Fruit fly (Drosophila melanogaster) whole organism, embryonic: ENCODE results near the gene CG5273.
A peak's percentile ranks its signal among the peaks of the same experiment; 100 is the strongest.

Source experiments
- Awh ChIP-seq: fragments of 200-800 bp; sonication (Bioruptor generic); IDR thresholded peaks from 2 replicates; pipeline ENCODE4, ENCODE4 v1.3.6; 2022; ENCODE audit warnings: missing biosample characterization, missing genetic modification characterization
- CG10274 ChIP-seq: fragments of 200-800 bp; sonication (Bioruptor generic); optimal IDR thresholded peaks from 3 replicates; lab custom pipeline; 2017; ENCODE audit warnings: missing biosample characterization, mild to moderate bottlenecking, missing genetic modification characterization
- CG10543 ChIP-seq: fragments of 200-800 bp; sonication (Bioruptor generic); optimal IDR thresholded peaks from 3 replicates; lab custom pipeline; 2017; ENCODE audit warnings: missing biosample characterization, mild to moderate bottlenecking, missing genetic modification characterization, moderate library complexity
- CG10654 ChIP-seq: fragments of 200-800 bp; sonication (Bioruptor generic); optimal IDR thresholded peaks from 2 replicates; lab custom pipeline; 2016; ENCODE audit warnings: missing biosample characterization, missing genetic modification characterization
- CG11093 ChIP-seq: fragments of 200-800 bp; sonication (Bioruptor generic); IDR thresholded peaks from 3 replicates; pipeline ENCODE4 v1.3.6; 2022; ENCODE audit warnings: missing biosample characterization, missing genetic modification characterization
- CG12659 ChIP-seq: fragments of 200-800 bp; sonication (Bioruptor generic); optimal IDR thresholded peaks from 3 replicates; lab custom pipeline; 2017; ENCODE audit warnings: mild to moderate bottlenecking, missing biosample characterization, missing genetic modification reagents, missing genetic modification characterization
- CG15514 ChIP-seq: fragments of 200-800 bp; sonication (Bioruptor generic); optimal IDR thresholded peaks from 3 replicates; lab custom pipeline; 2017; ENCODE audit warnings: missing biosample characterization, missing genetic modification characterization, mild to moderate bottlenecking, moderate library complexity, missing genetic modification reagents
- CG15601 ChIP-seq: fragments of 200-800 bp; sonication (Bioruptor generic); optimal IDR thresholded peaks from 3 replicates; lab custom pipeline; 2019; ENCODE audit warnings: missing biosample characterization, mild to moderate bottlenecking, missing genetic modification characterization, moderate library complexity
- CG1603 ChIP-seq: fragments of 200-800 bp; sonication (Bioruptor generic); optimal IDR thresholded peaks from 2 replicates; lab custom pipeline; 2019; ENCODE audit warnings: missing biosample characterization, mild to moderate bottlenecking, missing genetic modification characterization, moderate library complexity
- CG1832 ChIP-seq: fragments of 200-800 bp; sonication (Bioruptor generic); optimal IDR thresholded peaks from 2 replicates; lab custom pipeline; 2017; ENCODE audit warnings: missing biosample characterization, mild to moderate bottlenecking, missing genetic modification characterization, inconsistent platforms
- CG18476 ChIP-seq: fragments of 200-800 bp; sonication (Bioruptor generic); optimal IDR thresholded peaks from 2 replicates; lab custom pipeline; 2016; ENCODE audit warnings: missing biosample characterization, mild to moderate bottlenecking, missing genetic modification characterization
- CG2199 ChIP-seq: fragments of 200-800 bp; sonication (Bioruptor generic); IDR thresholded peaks from 3 replicates; pipeline ENCODE4 v1.3.6; 2022; ENCODE audit warnings: missing biosample characterization, missing genetic modification characterization
- CG3065 ChIP-seq: fragments of 200-800 bp; sonication (Bioruptor generic); optimal IDR thresholded peaks from 2 replicates; lab custom pipeline; 2016; ENCODE audit warnings: missing biosample characterization, missing genetic modification characterization
- CG31365 ChIP-seq: fragments of 200-800 bp; sonication (Bioruptor generic); optimal IDR thresholded peaks from 2 replicates; lab custom pipeline; 2018; ENCODE audit warnings: missing biosample characterization, mild to moderate bottlenecking, missing genetic modification characterization
- CG3281 ChIP-seq: fragments of 200-800 bp; sonication (Bioruptor generic); optimal IDR thresholded peaks from 3 replicates; lab custom pipeline; 2017; ENCODE audit warnings: missing biosample characterization, mild to moderate bottlenecking, missing genetic modification characterization
- CG34224 ChIP-seq: fragments of 200-800 bp; sonication (Bioruptor generic); IDR thresholded peaks from 3 replicates; pipeline ENCODE4 v1.3.6; 2022; ENCODE audit warnings: missing biosample characterization, missing genetic modification characterization; ENCODE audit not compliant: partially characterized antibody
- CG4328 ChIP-seq: fragments of 200-800 bp; sonication (Bioruptor generic); optimal IDR thresholded peaks from 3 replicates; lab custom pipeline; 2017; ENCODE audit warnings: missing biosample characterization, missing genetic modification reagents, missing genetic modification characterization
- CG4617 ChIP-seq: fragments of 200-800 bp; sonication (Bioruptor generic); optimal IDR thresholded peaks from 3 replicates; lab custom pipeline; 2016; ENCODE audit warnings: missing biosample characterization, missing genetic modification characterization, borderline replicate concordance
- CG7786 ChIP-seq: fragments of 200-800 bp; sonication (Bioruptor generic); optimal IDR thresholded peaks from 2 replicates; lab custom pipeline; 2016; ENCODE audit warnings: missing biosample characterization, missing genetic modification characterization
- CG9797 ChIP-seq: fragments of 200-800 bp; sonication (Bioruptor generic); optimal IDR thresholded peaks from 3 replicates; lab custom pipeline; 2018; ENCODE audit warnings: missing biosample characterization, mild to moderate bottlenecking, missing genetic modification characterization
- Fer2 ChIP-seq: fragments of 200-800 bp; sonication (Bioruptor generic); optimal IDR thresholded peaks from 2 replicates; lab custom pipeline; 2018; ENCODE audit warnings: missing biosample characterization, mild to moderate bottlenecking, missing genetic modification characterization, moderate library complexity
- GATAe ChIP-seq: fragments of 200-800 bp; sonication (Bioruptor generic); conservative IDR thresholded peaks from 2 replicates; pipeline ENCODE4 v1.3.6; 2022; ENCODE audit warnings: missing biosample characterization, missing genetic modification characterization
- Gug ChIP-seq: fragments of 200-800 bp; sonication (Bioruptor generic); IDR thresholded peaks from 4 replicates; pipeline ENCODE4 v1.3.6; 2022; ENCODE audit warnings: missing biosample characterization, missing genetic modification characterization
- H15 ChIP-seq: fragments of 200-800 bp; sonication (Bioruptor generic); IDR thresholded peaks from 3 replicates; pipeline ENCODE4 v1.3.6; 2022; ENCODE audit warnings: missing biosample characterization, missing genetic modification characterization
- Jarid2 ChIP-seq: fragments of 200-800 bp; sonication (Bioruptor generic); optimal IDR thresholded peaks from 3 replicates; lab custom pipeline; 2017; ENCODE audit warnings: mild to moderate bottlenecking, missing biosample characterization, missing genetic modification reagents, missing genetic modification characterization
- Optix ChIP-seq: fragments of 200-800 bp; sonication (Bioruptor generic); IDR thresholded peaks from 3 replicates; pipeline ENCODE4 v1.3.6; 2022; ENCODE audit warnings: missing biosample characterization, missing genetic modification characterization
- Six4 ChIP-seq: fragments of 200-800 bp; sonication (Bioruptor generic); optimal IDR thresholded peaks from 2 replicates; lab custom pipeline; 2016; ENCODE audit warnings: missing biosample characterization, missing genetic modification characterization
- Ssrp ChIP-seq: fragments of 200-800 bp; sonication (Bioruptor generic); optimal IDR thresholded peaks from 2 replicates; lab custom pipeline; 2018; ENCODE audit warnings: missing biosample characterization, mild to moderate bottlenecking, missing genetic modification characterization, moderate library complexity
- ase ChIP-seq: fragments of 200-800 bp; sonication (Bioruptor generic); IDR thresholded peaks from 3 replicates; pipeline ENCODE4 v1.3.6; 2022; ENCODE audit warnings: missing biosample characterization, missing genetic modification characterization
- az2 ChIP-seq: fragments of 200-800 bp; sonication (Bioruptor generic); optimal IDR thresholded peaks from 3 replicates; lab custom pipeline; 2016; ENCODE audit warnings: missing biosample characterization, missing genetic modification characterization
- cato ChIP-seq: fragments of 200-800 bp; sonication (Bioruptor generic); optimal IDR thresholded peaks from 2 replicates; lab custom pipeline; 2016; ENCODE audit warnings: missing biosample characterization, missing genetic modification characterization, borderline replicate concordance
- chinmo ChIP-seq: fragments of 200-800 bp; sonication (Bioruptor generic); IDR thresholded peaks from 4 replicates; pipeline ENCODE4 v1.3.6; 2022; ENCODE audit warnings: missing biosample characterization, missing genetic modification characterization; ENCODE audit not compliant: partially characterized antibody
- ci ChIP-seq: fragments of 200-800 bp; sonication (Bioruptor generic); IDR thresholded peaks from 3 replicates; pipeline ENCODE4 v1.3.6; 2022; ENCODE audit warnings: missing biosample characterization, missing genetic modification characterization
- crc ChIP-seq: fragments of 200-800 bp; sonication (Bioruptor generic); optimal IDR thresholded peaks from 2 replicates; lab custom pipeline; 2016; ENCODE audit warnings: missing biosample characterization, missing genetic modification characterization
- crol ChIP-seq: fragments of 200-800 bp; sonication (Bioruptor generic); IDR thresholded peaks from 2 replicates; pipeline ENCODE4 v1.3.6; 2022; ENCODE audit warnings: missing biosample characterization, missing genetic modification characterization
- crp ChIP-seq, 2 experiments: fragments of 200-800 bp; sonication (Bioruptor generic); optimal IDR thresholded peaks; 2 replicates in 1 of 2; 3 replicates in 1 of 2; lab custom pipeline; 2017; ENCODE audit warnings: missing biosample characterization in 2 of 2, missing genetic modification characterization in 2 of 2, mild to moderate bottlenecking in 1 of 2, moderate library complexity in 1 of 2
- exex ChIP-seq: fragments of 200-800 bp; sonication (Bioruptor generic); optimal IDR thresholded peaks from 4 replicates; lab custom pipeline; 2018; ENCODE audit warnings: missing biosample characterization, mild to moderate bottlenecking, missing genetic modification characterization, moderate library complexity
- grn ChIP-seq: fragments of 200-800 bp; sonication (Bioruptor generic); optimal IDR thresholded peaks from 3 replicates; lab custom pipeline; 2017; ENCODE audit warnings: missing biosample characterization, missing genetic modification characterization
- insv ChIP-seq, 2 experiments: fragments of 200-800 bp; sonication (Bioruptor generic); optimal IDR thresholded peaks; 3 replicates each; lab custom pipeline; 2016 to 2018; ENCODE audit warnings: missing biosample characterization in 2 of 2, missing genetic modification characterization in 2 of 2
- klu ChIP-seq: fragments of 200-800 bp; sonication (Bioruptor generic); IDR thresholded peaks from 2 replicates; pipeline ENCODE4 v1.3.6; 2022; ENCODE audit warnings: missing biosample characterization, missing genetic modification characterization
- run ChIP-seq: fragments of 200-800 bp; sonication (Bioruptor generic); optimal IDR thresholded peaks from 3 replicates; lab custom pipeline; 2018; ENCODE audit warnings: missing biosample characterization, mild to moderate bottlenecking, missing genetic modification characterization
- sug ChIP-seq: fragments of 200-800 bp; optimal IDR thresholded peaks from 2 replicates; lab custom pipeline; 2019; ENCODE audit warnings: missing biosample characterization, mild to moderate bottlenecking, missing genetic modification characterization, moderate library complexity
- tin ChIP-seq: fragments of 200-800 bp; sonication (Bioruptor generic); optimal IDR thresholded peaks from 3 replicates; lab custom pipeline; 2016; ENCODE audit warnings: missing biosample characterization, missing genetic modification characterization
- twi ChIP-seq: fragments of 200-800 bp; optimal IDR thresholded peaks from 2 replicates; lab custom pipeline; 2019; ENCODE audit warnings: missing biosample characterization, mild to moderate bottlenecking, missing genetic modification characterization, moderate library complexity
- usp ChIP-seq: fragments of >200 bp; optimal IDR thresholded peaks from 2 replicates; lab custom pipeline; 2017; ENCODE audit warnings: missing biosample characterization, missing genetic modification characterization
- wek ChIP-seq: fragments of 200-800 bp; sonication (Bioruptor generic); optimal IDR thresholded peaks from 3 replicates; lab custom pipeline; 2018; ENCODE audit warnings: missing biosample characterization, mild to moderate bottlenecking, missing genetic modification characterization, moderate library complexity
- zen ChIP-seq: fragments of 200-800 bp; sonication (Bioruptor generic); optimal IDR thresholded peaks from 3 replicates; lab custom pipeline; 2018; ENCODE audit warnings: missing biosample characterization, mild to moderate bottlenecking, missing genetic modification characterization, moderate library complexity

The CG5273 gene

DNA sequence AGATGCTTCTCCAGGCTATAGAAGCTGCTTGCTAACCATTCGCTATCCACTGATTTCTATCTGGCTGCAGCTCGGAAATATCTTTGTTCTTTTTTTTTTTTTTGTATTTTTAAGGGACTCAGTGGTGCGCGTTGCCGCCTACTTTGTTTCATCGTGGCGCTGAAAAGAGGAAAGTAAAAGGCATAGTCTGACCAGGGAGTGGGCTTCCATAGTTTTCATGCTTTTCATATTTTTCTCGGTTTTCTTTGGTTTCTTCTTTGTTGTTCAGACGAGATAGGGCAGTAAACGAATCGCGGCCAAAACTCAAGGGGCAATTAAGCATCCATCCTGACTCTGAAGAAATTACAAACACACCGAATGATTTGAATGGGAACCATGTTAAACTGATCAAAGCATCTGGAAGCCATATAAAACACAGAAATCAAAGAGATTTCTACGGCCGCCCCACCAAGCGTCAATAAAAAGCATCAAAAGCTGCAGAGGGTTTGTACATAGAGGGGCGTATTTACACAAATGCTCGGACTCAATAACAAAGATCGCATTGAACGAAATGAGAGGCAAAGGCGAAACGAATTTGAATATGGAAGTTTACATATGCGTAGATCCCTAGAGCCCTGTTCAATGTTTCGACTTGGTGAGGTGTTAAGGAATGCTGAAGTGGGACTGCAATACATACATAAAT is 13.1 kb downstream of the CG5273 start (continued):
- TF ChIP-seq CG12659 (GFP tag; lab: Kevin White, UChicago) (no peak), CG34224 (no peak), ase (GFP tag; lab: Robert Waterston, UW) (no peak), crc (GFP tag; lab: Kevin White, UChicago) (no peak), twi (peak; percentile 72), CG4617 (GFP tag; lab: Kevin White, UChicago) (no peak), usp (GFP tag; lab: Kevin White, UChicago) (no peak), CG15601 (tag; lab: Kevin White, UChicago) (peak; percentile 44), exex (no peak), CG31365 (tag; lab: Kevin White, UChicago) (no peak), CG4328 (peak; percentile 4), az2 (GFP tag; lab: Kevin White, UChicago) (no peak), Gug (GFP tag; lab: Robert Waterston, UW) (no peak)

dm6 chrX:774160-774700 is 14.8 kb downstream of the CG5273 start:
- TF ChIP-seq Jarid2 (GFP tag; lab: Kevin White, UChicago) (no peak), crol (GFP tag; lab: Robert Waterston, UW) (peak; percentile 80), tin (GFP tag; lab: Kevin White, UChicago) (no peak), CG11093 (no peak), insv (GFP tag; optimal IDR thresholded peaks at IDR 0.05; lab: Kevin White, UChicago) (peak; percentile 13 to 91), sug (tag; lab: Kevin White, UChicago) (peak; percentile 27), grn (peak; percentile 68), CG7786 (GFP tag; lab: Kevin White, UChicago) (no peak), CG34224 (no peak), CG4328 (no peak), CG15514 (GFP tag; lab: Kevin White, UChicago) (no peak), klu (no peak), zen (tag; lab: Kevin White, UChicago) (no peak), chinmo (GFP tag; lab: Robert Waterston, UW) (0 out of 4 replicates have a peak, but pooled peaks have one; percentile 39), CG1603 (no peak), CG10654 (GFP tag; lab: Kevin White, UChicago) (no peak), CG10543 (GFP tag; lab: Kevin White, UChicago) (no peak), Awh (GFP tag; lab: Robert Waterston, UW) (0 out of 2 replicates have a peak, but pooled peaks have one; percentile 19), Fer2 (tag; lab: Kevin White, UChicago) (no peak), H15 (GFP tag; lab: Robert Waterston, UW) (no peak), usp (GFP tag; lab: Kevin White, UChicago) (no peak), crp (GFP tag; optimal IDR thresholded peaks at IDR 0.05; lab: Kevin White, UChicago) (no peak), CG10274 (GFP tag; lab: Kevin White, UChicago) (no peak), GATAe (GFP tag; lab: Robert Waterston, UW) (0 out of 2 replicates have a peak, but pooled peaks have one; percentile 30), Optix (GFP tag; lab: Robert Waterston, UW) (no peak), CG2199 (GFP tag; lab: Robert Waterston, UW) (no peak), run (tag; lab: Kevin White, UChicago) (peak; percentile 15), CG1832 (GFP tag; lab: Kevin White, UChicago) (peak; percentile 57), CG3281 (no peak), CG3065 (no peak), Ssrp (tag; lab: Kevin White, UChicago) (no peak), wek (no peak), CG18476 (GFP tag; lab: Kevin White, UChicago) (no peak), Six4 (GFP tag; lab: Kevin White, UChicago) (no peak), CG9797 (GFP tag; lab: Kevin White, UChicago) (no peak), ci (GFP tag; lab: Robert Waterston, UW) (0 out of 3 replicates have a peak, but pooled peaks have one; percentile 14), cato (GFP tag; lab: Kevin White, UChicago) (no peak)
